Fruit fly (Drosophila melanogaster) whole organism, embryonic: Measurements from ENCODE around the gene Fgop2.

Source experiments
- Aef1 ChIP-seq: fragments of 200-800 bp; sonication (Bioruptor generic); IDR thresholded peaks from 3 replicates; pipeline ENCODE4 v1.3.6; 2022; ENCODE audit warnings: missing biosample characterization, missing genetic modification characterization
- Antp ChIP-seq: fragments of 200-800 bp; sonication (Bioruptor generic); optimal IDR thresholded peaks from 3 replicates; lab custom pipeline; 2016; ENCODE audit warnings: missing biosample characterization, missing genetic modification characterization
- Awh ChIP-seq: fragments of 200-800 bp; sonication (Bioruptor generic); IDR thresholded peaks from 2 replicates; pipeline ENCODE4, ENCODE4 v1.3.6; 2022; ENCODE audit warnings: missing biosample characterization, missing genetic modification characterization
- BEAF-32 ChIP-seq: fragments of 200-800 bp; sonication (Bioruptor generic); optimal IDR thresholded peaks from 3 replicates; lab custom pipeline; 2017; ENCODE audit warnings: missing biosample characterization, missing genetic modification characterization, mild to moderate bottlenecking, moderate library complexity, missing genetic modification reagents
- BtbVII ChIP-seq: fragments of 200-800 bp; sonication (Bioruptor generic); optimal IDR thresholded peaks from 3 replicates; lab custom pipeline; 2017; ENCODE audit warnings: missing biosample characterization, mild to moderate bottlenecking, missing genetic modification characterization
- CG10209 ChIP-seq: fragments of 200-800 bp; sonication (Bioruptor generic); optimal IDR thresholded peaks from 3 replicates; lab custom pipeline; 2017; ENCODE audit warnings: missing biosample characterization, mild to moderate bottlenecking, missing genetic modification characterization, missing genetic modification reagents
- CG10267 ChIP-seq: fragments of 200-800 bp; sonication (Bioruptor generic); optimal IDR thresholded peaks from 2 replicates; lab custom pipeline; 2018; ENCODE audit warnings: missing biosample characterization, mild to moderate bottlenecking, missing genetic modification characterization, moderate library complexity
- CG10979 ChIP-seq: fragments of 200-800 bp; sonication (Bioruptor generic); optimal IDR thresholded peaks from 2 replicates; lab custom pipeline; 2018; ENCODE audit warnings: missing biosample characterization, mild to moderate bottlenecking, missing genetic modification characterization, moderate library complexity
- CG11695 ChIP-seq: fragments of 200-800 bp; sonication (Bioruptor generic); IDR thresholded peaks from 3 replicates; pipeline ENCODE4 v1.3.6; 2022; ENCODE audit warnings: missing biosample characterization, missing genetic modification characterization
- CG13123 ChIP-seq: fragments of 200-800 bp; sonication (Bioruptor generic); optimal IDR thresholded peaks from 2 replicates; lab custom pipeline; 2016; ENCODE audit warnings: missing biosample characterization, missing genetic modification characterization
- CG13624 ChIP-seq: fragments of 200-800 bp; sonication (Bioruptor generic); optimal IDR thresholded peaks from 2 replicates; lab custom pipeline; 2016; ENCODE audit warnings: missing biosample characterization, missing genetic modification characterization
- CG14014 ChIP-seq: fragments of 200-800 bp; sonication (Bioruptor generic); IDR thresholded peaks from 2 replicates; pipeline ENCODE4 v1.3.6; 2022; ENCODE audit warnings: missing biosample characterization, missing genetic modification characterization
- CG15601 ChIP-seq: fragments of 200-800 bp; sonication (Bioruptor generic); optimal IDR thresholded peaks from 3 replicates; lab custom pipeline; 2019; ENCODE audit warnings: missing biosample characterization, mild to moderate bottlenecking, missing genetic modification characterization, moderate library complexity
- CG17328 ChIP-seq: fragments of 200-800 bp; sonication (Bioruptor generic); IDR thresholded peaks from 2 replicates; pipeline ENCODE4 v1.3.6; 2022; ENCODE audit warnings: missing biosample characterization, missing genetic modification characterization
- CG1792 ChIP-seq: fragments of 200-800 bp; sonication (Bioruptor generic); optimal IDR thresholded peaks from 2 replicates; lab custom pipeline; 2016; ENCODE audit warnings: missing biosample characterization, missing genetic modification characterization
- CG4730 ChIP-seq: fragments of 200-800 bp; sonication (Bioruptor generic); IDR thresholded peaks from 2 replicates; pipeline ENCODE4 v1.3.6; 2022; ENCODE audit warnings: missing biosample characterization, missing genetic modification characterization
- CG4854 ChIP-seq: fragments of 200-800 bp; sonication (Bioruptor generic); optimal IDR thresholded peaks from 2 replicates; lab custom pipeline; 2016; ENCODE audit warnings: missing biosample characterization, missing genetic modification characterization, inconsistent platforms
- CG5953 ChIP-seq: fragments of 200-800 bp; sonication (Bioruptor generic); IDR thresholded peaks from 2 replicates; pipeline ENCODE4 v1.3.6; 2022; ENCODE audit warnings: missing biosample characterization, missing genetic modification characterization
- CG6689 ChIP-seq: fragments of 200-800 bp; sonication (Bioruptor generic); IDR thresholded peaks from 2 replicates; pipeline ENCODE4 v1.3.6; 2022; ENCODE audit warnings: missing biosample characterization, missing genetic modification characterization
- CG8089 ChIP-seq: fragments of 200-800 bp; sonication (Bioruptor generic); optimal IDR thresholded peaks from 3 replicates; lab custom pipeline; 2016; ENCODE audit warnings: missing biosample characterization, missing genetic modification characterization
- CG9727 ChIP-seq: fragments of 200-800 bp; sonication (Bioruptor generic); optimal IDR thresholded peaks from 3 replicates; lab custom pipeline; 2017; ENCODE audit warnings: missing biosample characterization, mild to moderate bottlenecking, missing genetic modification characterization
- CG9817 ChIP-seq: fragments of 200-800 bp; sonication (Bioruptor generic); optimal IDR thresholded peaks from 2 replicates; lab custom pipeline; 2018; ENCODE audit warnings: missing biosample characterization, mild to moderate bottlenecking, missing genetic modification characterization, moderate library complexity
- CG9932 ChIP-seq: fragments of 200-800 bp; sonication (Bioruptor generic); IDR thresholded peaks from 2 replicates; pipeline ENCODE4 v1.3.6; 2022; ENCODE audit warnings: missing biosample characterization, missing genetic modification characterization
- D19A ChIP-seq: fragments of 200-800 bp; optimal IDR thresholded peaks from 3 replicates; lab custom pipeline; 2019; ENCODE audit warnings: missing biosample characterization, mild to moderate bottlenecking, missing genetic modification characterization, moderate library complexity
- Dp ChIP-seq: fragments of 200-800 bp; sonication (Bioruptor generic); optimal IDR thresholded peaks from 2 replicates; lab custom pipeline; 2018; ENCODE audit warnings: missing biosample characterization, mild to moderate bottlenecking, missing genetic modification characterization, moderate library complexity
- Fer2 ChIP-seq: fragments of 200-800 bp; sonication (Bioruptor generic); optimal IDR thresholded peaks from 2 replicates; lab custom pipeline; 2018; ENCODE audit warnings: missing biosample characterization, mild to moderate bottlenecking, missing genetic modification characterization, moderate library complexity
- Hr3 ChIP-seq: fragments of 200-800 bp; sonication (Bioruptor generic); optimal IDR thresholded peaks from 3 replicates; lab custom pipeline; 2016; ENCODE audit warnings: missing biosample characterization, missing genetic modification characterization
- Lim3 ChIP-seq: fragments of 200-800 bp; sonication (Bioruptor generic); IDR thresholded peaks from 2 replicates; pipeline ENCODE4 v1.3.6; 2022; ENCODE audit warnings: missing biosample characterization, missing genetic modification characterization
- Pdp1 ChIP-seq, 2 experiments: fragments of 200-800 bp; sonication (Bioruptor generic); optimal IDR thresholded peaks; 3 replicates each; lab custom pipeline; 2016; ENCODE audit warnings: missing biosample characterization in 2 of 2, missing genetic modification characterization in 2 of 2, mild to moderate bottlenecking in 1 of 2, moderate library complexity in 1 of 2
- Xbp1 ChIP-seq: fragments of 200-800 bp; sonication (Bioruptor generic); optimal IDR thresholded peaks from 3 replicates; lab custom pipeline; 2016; ENCODE audit warnings: missing biosample characterization, mild to moderate bottlenecking, missing genetic modification characterization
- bigmax ChIP-seq: fragments of 200-800 bp; sonication (Bioruptor generic); optimal IDR thresholded peaks from 2 replicates; lab custom pipeline; 2018; ENCODE audit warnings: missing biosample characterization, mild to moderate bottlenecking, missing genetic modification characterization
- cas ChIP-seq: fragments of 200-800 bp; sonication (Bioruptor generic); IDR thresholded peaks from 2 replicates; pipeline ENCODE4 v1.3.6; 2022; ENCODE audit warnings: missing biosample characterization, missing genetic modification characterization
- croc ChIP-seq: fragments of 200-800 bp; sonication (Bioruptor generic); conservative IDR thresholded peaks from 3 replicates; pipeline ENCODE4 v1.3.6; 2022; ENCODE audit warnings: missing biosample characterization, missing genetic modification characterization
- dimm ChIP-seq: fragments of 200-800 bp; sonication (Bioruptor generic); IDR thresholded peaks from 2 replicates; pipeline ENCODE4 v1.3.6; 2022; ENCODE audit warnings: missing biosample characterization, missing genetic modification characterization
- dmrt99B ChIP-seq: fragments of 200-800 bp; sonication (Bioruptor generic); optimal IDR thresholded peaks from 2 replicates; lab custom pipeline; 2018; ENCODE audit warnings: missing biosample characterization, mild to moderate bottlenecking, missing genetic modification characterization, moderate library complexity
- dysf ChIP-seq: fragments of 200-800 bp; sonication (Bioruptor generic); IDR thresholded peaks from 3 replicates; pipeline ENCODE4 v1.3.6; 2022; ENCODE audit warnings: missing biosample characterization, missing genetic modification characterization
- fu2 ChIP-seq: fragments of 200-800 bp; sonication (Bioruptor generic); optimal IDR thresholded peaks from 2 replicates; lab custom pipeline; 2016; ENCODE audit warnings: missing biosample characterization, missing genetic modification characterization
- gfzf ChIP-seq: fragments of 200-800 bp; sonication (Bioruptor generic); optimal IDR thresholded peaks from 2 replicates; lab custom pipeline; 2016; ENCODE audit warnings: missing biosample characterization, mild to moderate bottlenecking, missing genetic modification characterization, moderate library complexity
- lbe ChIP-seq: fragments of 200-800 bp; sonication (Bioruptor generic); optimal IDR thresholded peaks from 2 replicates; lab custom pipeline; 2016; ENCODE audit warnings: missing biosample characterization, mild to moderate bottlenecking, missing genetic modification characterization
- lilli ChIP-seq: fragments of 200-800 bp; sonication (Bioruptor generic); optimal IDR thresholded peaks from 3 replicates; lab custom pipeline; 2016; ENCODE audit warnings: missing biosample characterization, missing genetic modification characterization
- mam ChIP-seq: fragments of 200-800 bp; sonication (Bioruptor generic); optimal IDR thresholded peaks from 3 replicates; lab custom pipeline; 2016; ENCODE audit warnings: missing biosample characterization, missing genetic modification characterization
- nau ChIP-seq: fragments of 200-800 bp; sonication (Bioruptor generic); optimal IDR thresholded peaks from 3 replicates; lab custom pipeline; 2017; ENCODE audit warnings: missing biosample characterization, mild to moderate bottlenecking, missing genetic modification characterization, missing genetic modification reagents
- odd ChIP-seq: fragments of 200-800 bp; sonication (Bioruptor generic); optimal IDR thresholded peaks from 2 replicates; lab custom pipeline; 2017; ENCODE audit warnings: missing biosample characterization, mild to moderate bottlenecking, missing genetic modification characterization
- prd ChIP-seq, 3 experiments: fragments of >200 bp in 2 of 3; fragments of 200-800 bp in 1 of 3; sonication (Bioruptor generic) in 1 of 3; optimal IDR thresholded peaks in 2 of 3; IDR thresholded peaks in 1 of 3; 2 replicates in 2 of 3; 3 replicates in 1 of 3; pipeline versions ENCODE4 v1.3.6 to Lab custom; 2017 to 2022; ENCODE audit warnings: missing biosample characterization in 1 of 3, missing genetic modification characterization in 1 of 3
- ranshi ChIP-seq: fragments of 200-800 bp; sonication (Bioruptor generic); IDR thresholded peaks from 2 replicates; pipeline ENCODE4 v1.3.6; 2022; ENCODE audit warnings: missing biosample characterization, missing genetic modification characterization
- sr ChIP-seq: fragments of 200-800 bp; sonication (Bioruptor generic); IDR thresholded peaks from 3 replicates; pipeline ENCODE4 v1.3.6; 2022; ENCODE audit warnings: missing biosample characterization, missing genetic modification characterization
- tup ChIP-seq: fragments of 200-800 bp; sonication (Bioruptor generic); optimal IDR thresholded peaks from 2 replicates; lab custom pipeline; 2016; ENCODE audit warnings: missing biosample characterization, mild to moderate bottlenecking, missing genetic modification characterization, moderate library complexity
- unpg ChIP-seq: fragments of 200-800 bp; sonication (Bioruptor generic); optimal IDR thresholded peaks from 3 replicates; lab custom pipeline; 2018; ENCODE audit warnings: missing biosample characterization, mild to moderate bottlenecking, missing genetic modification characterization, moderate library complexity
- wdn ChIP-seq: fragments of 200-800 bp; sonication (Bioruptor generic); IDR thresholded peaks from 2 replicates; pipeline ENCODE4 v1.3.6; 2022; ENCODE audit warnings: missing biosample characterization, missing genetic modification characterization
- zf30C ChIP-seq: fragments of 200-800 bp; sonication (Bioruptor generic); optimal IDR thresholded peaks from 3 replicates; lab custom pipeline; 2018; ENCODE audit warnings: missing biosample characterization, mild to moderate bottlenecking, missing genetic modification characterization

The Fgop2 gene

dm6 chr2L:6964022-6964434, 18.9 kb upstream of the Fgop2 start, which contains the start of the genes sip2 and Coprox (continued):
- peak; percentile 63 for TF ChIP-seq CG10209
- peak; percentile 59 for TF ChIP-seq CG14014 (GFP tag; lab: Robert Waterston, UW)
- TF ChIP-seq CG10267 (tag; lab: Kevin White, UChicago), result peak; percentile 78
- peak; percentile 27 for TF ChIP-seq mam
- TF ChIP-seq Awh (GFP tag; lab: Robert Waterston, UW), result peak; percentile 32; the same call in 1 of the 2 replicates
- TF ChIP-seq CG5953 (GFP tag; lab: Robert Waterston, UW), result no peak
- TF ChIP-seq unpg (GFP tag; lab: Kevin White, UChicago), result peak; percentile 78
- no peak for TF ChIP-seq CG4854 (GFP tag; lab: Kevin White, UChicago)
- peak; percentile 69 for TF ChIP-seq Xbp1
- peak; percentile 66 for TF ChIP-seq CG9817 (tag; lab: Kevin White, UChicago)
- TF ChIP-seq CG6689 (GFP tag; lab: Robert Waterston, UW), result peak; percentile 69
- TF ChIP-seq CG9932, result peak; percentile 71
- 0 out of 2 replicates have a peak, but pooled peaks have one; percentile 24 for TF ChIP-seq CG17328 (GFP tag; lab: Robert Waterston, UW)
- no peak for TF ChIP-seq prd (optimal IDR thresholded peaks at IDR 0.05; lab: Kevin White, UChicago)
- peak; percentile 62 for TF ChIP-seq prd (GFP tag; IDR thresholded peaks at IDR 0.05; lab: Robert Waterston, UW)
- peak; percentile 49 for TF ChIP-seq gfzf (GFP tag; lab: Kevin White, UChicago)
- no peak for TF ChIP-seq odd (GFP tag; lab: Kevin White, UChicago)
- TF ChIP-seq CG11695, result peak; percentile 27; the same call in 1 of the 3 replicates
- peak; percentile 78 for TF ChIP-seq CG15601 (tag; lab: Kevin White, UChicago)
- TF ChIP-seq dysf (GFP tag; lab: Robert Waterston, UW), result peak; percentile 65
- peak; percentile 15 for TF ChIP-seq lbe (GFP tag; lab: Kevin White, UChicago)
- no peak for TF ChIP-seq tup (GFP tag; lab: Kevin White, UChicago)
- peak; percentile 53 for TF ChIP-seq Fer2 (tag; lab: Kevin White, UChicago)
- peak in 1 of 2 experiments; percentile 49 for TF ChIP-seq Pdp1 (GFP tag; optimal IDR thresholded peaks at IDR 0.05; lab: Kevin White, UChicago)
- TF ChIP-seq D19A (tag; lab: Kevin White, UChicago), result peak; percentile 37
- TF ChIP-seq cas (GFP tag; lab: Robert Waterston, UW), result no peak
- peak; percentile 62 for TF ChIP-seq CG10979 (tag; lab: Kevin White, UChicago)
- peak; percentile 40 for TF ChIP-seq lilli (GFP tag; lab: Kevin White, UChicago)
- TF ChIP-seq Aef1 (GFP tag; lab: Robert Waterston, UW), result peak; percentile 33; the same call in 1 of the 3 replicates
- no peak for TF ChIP-seq CG8089 (GFP tag; lab: Kevin White, UChicago)
- TF ChIP-seq CG4730 (GFP tag; lab: Robert Waterston, UW), result peak; percentile 34; the same call in 1 of the 2 replicates
- TF ChIP-seq bigmax (GFP tag; lab: Kevin White, UChicago), result no peak
- TF ChIP-seq dmrt99B (tag; lab: Kevin White, UChicago), result no peak
- 0 out of 2 replicates have a peak, but pooled peaks have one; percentile 17 for TF ChIP-seq wdn
- peak; percentile 69 for TF ChIP-seq CG9727 (GFP tag; lab: Kevin White, UChicago)
- TF ChIP-seq Lim3 (GFP tag; lab: Robert Waterston, UW), result no peak
- TF ChIP-seq CG13624 (GFP tag; lab: Kevin White, UChicago), result no peak
- TF ChIP-seq dimm (GFP tag; lab: Robert Waterston, UW), result no peak
- TF ChIP-seq Dp (GFP tag; lab: Kevin White, UChicago), result peak; percentile 87
- peak; percentile 35 for TF ChIP-seq BEAF-32
- TF ChIP-seq croc (GFP tag; lab: Robert Waterston, UW), result peak; percentile 44; the same call in 2 of the 3 replicates
- no peak for TF ChIP-seq nau (GFP tag; lab: Kevin White, UChicago)
- TF ChIP-seq fu2 (GFP tag; lab: Kevin White, UChicago), result no peak
- no peak for TF ChIP-seq sr (GFP tag; lab: Robert Waterston, UW)
- TF ChIP-seq zf30C, result no peak
- TF ChIP-seq ranshi, result peak; percentile 54; the same call in 1 of the 2 replicates
- TF ChIP-seq CG1792 (GFP tag; lab: Kevin White, UChicago), result no peak
- peak; percentile 23 for TF ChIP-seq BtbVII
- TF ChIP-seq Hr3 (GFP tag; lab: Kevin White, UChicago), result peak; percentile 74
- TF ChIP-seq Antp (GFP tag; lab: Kevin White, UChicago), result no peak
- TF ChIP-seq CG13123 (GFP tag; lab: Kevin White, UChicago), result peak; percentile 21
